Fruit fly (Drosophila melanogaster) whole organism, embryonic: ENCODE measurements around the gene CG5853.

Experiments
- Bgb ChIP-seq: fragments of 200-800 bp; sonication (Bioruptor generic); IDR thresholded peaks from 2 replicates; pipeline ENCODE4 v1.3.6; 2022; ENCODE audit warnings: missing biosample characterization, missing genetic modification characterization; ENCODE audit not compliant: partially characterized antibody
- BtbVII ChIP-seq: fragments of 200-800 bp; sonication (Bioruptor generic); optimal IDR thresholded peaks from 3 replicates; lab custom pipeline; 2017; ENCODE audit warnings: missing biosample characterization, mild to moderate bottlenecking, missing genetic modification characterization
- CG10431 ChIP-seq: fragments of 200-800 bp; sonication (Bioruptor generic); optimal IDR thresholded peaks from 3 replicates; lab custom pipeline; 2018; ENCODE audit warnings: missing biosample characterization, mild to moderate bottlenecking, missing genetic modification characterization
- CG10543 ChIP-seq: fragments of 200-800 bp; sonication (Bioruptor generic); optimal IDR thresholded peaks from 3 replicates; lab custom pipeline; 2017; ENCODE audit warnings: missing biosample characterization, mild to moderate bottlenecking, missing genetic modification characterization, moderate library complexity
- CG12219 ChIP-seq: fragments of 200-800 bp; sonication (Bioruptor generic); optimal IDR thresholded peaks from 3 replicates; lab custom pipeline; 2018; ENCODE audit warnings: missing biosample characterization, mild to moderate bottlenecking, missing genetic modification characterization
- CG13624 ChIP-seq: fragments of 200-800 bp; sonication (Bioruptor generic); optimal IDR thresholded peaks from 2 replicates; lab custom pipeline; 2016; ENCODE audit warnings: missing biosample characterization, missing genetic modification characterization
- CG15601 ChIP-seq: fragments of 200-800 bp; sonication (Bioruptor generic); optimal IDR thresholded peaks from 3 replicates; lab custom pipeline; 2019; ENCODE audit warnings: missing biosample characterization, mild to moderate bottlenecking, missing genetic modification characterization, moderate library complexity
- CG16815 ChIP-seq: fragments of 200-800 bp; sonication (Bioruptor generic); optimal IDR thresholded peaks from 3 replicates; lab custom pipeline; 2017; ENCODE audit warnings: missing biosample characterization, mild to moderate bottlenecking, missing genetic modification characterization
- CG17328 ChIP-seq: fragments of 200-800 bp; sonication (Bioruptor generic); IDR thresholded peaks from 2 replicates; pipeline ENCODE4 v1.3.6; 2022; ENCODE audit warnings: missing biosample characterization, missing genetic modification characterization
- CG17612 ChIP-seq: fragments of 200-800 bp; sonication (Bioruptor generic); IDR thresholded peaks from 2 replicates; pipeline ENCODE4 v1.3.6; 2022; ENCODE audit warnings: missing biosample characterization, missing genetic modification characterization
- CG30020 ChIP-seq: fragments of 200-800 bp; optimal IDR thresholded peaks from 2 replicates; lab custom pipeline; 2019; ENCODE audit warnings: missing biosample characterization, mild to moderate bottlenecking, missing genetic modification characterization, moderate library complexity
- CG30403 ChIP-seq: fragments of 200-800 bp; sonication (Bioruptor generic); optimal IDR thresholded peaks from 3 replicates; lab custom pipeline; 2016; ENCODE audit warnings: missing biosample characterization, missing genetic modification characterization
- CG31388 ChIP-seq: fragments of 200-800 bp; sonication (Bioruptor generic); optimal IDR thresholded peaks from 2 replicates; lab custom pipeline; 2016; ENCODE audit warnings: missing biosample characterization, missing genetic modification characterization
- CG3163 ChIP-seq: fragments of 200-800 bp; sonication (Bioruptor generic); optimal IDR thresholded peaks from 3 replicates; lab custom pipeline; 2016; ENCODE audit warnings: missing biosample characterization, missing genetic modification characterization
- CG4282 ChIP-seq: fragments of 200-800 bp; sonication (Bioruptor generic); optimal IDR thresholded peaks from 2 replicates; lab custom pipeline; 2016; ENCODE audit warnings: missing biosample characterization, missing genetic modification characterization
- CG4360 ChIP-seq: fragments of 200-800 bp; sonication (Bioruptor generic); IDR thresholded peaks from 2 replicates; pipeline ENCODE4 v1.3.6; 2022; ENCODE audit warnings: missing biosample characterization, missing genetic modification characterization
- CG6683 ChIP-seq: fragments of 200-800 bp; sonication (Bioruptor generic); optimal IDR thresholded peaks from 2 replicates; lab custom pipeline; 2017; ENCODE audit warnings: missing biosample characterization, mild to moderate bottlenecking, missing genetic modification characterization, missing genetic modification reagents
- CG6854 ChIP-seq: fragments of 200-800 bp; sonication (Bioruptor generic); optimal IDR thresholded peaks from 3 replicates; lab custom pipeline; 2017; ENCODE audit warnings: missing biosample characterization, mild to moderate bottlenecking, missing genetic modification characterization
- CG7786 ChIP-seq: fragments of 200-800 bp; sonication (Bioruptor generic); optimal IDR thresholded peaks from 2 replicates; lab custom pipeline; 2016; ENCODE audit warnings: missing biosample characterization, missing genetic modification characterization
- CG8290 ChIP-seq, 3 experiments: fragments of 200-800 bp; sonication (Bioruptor generic); optimal IDR thresholded peaks; 2 replicates each; lab custom pipeline; 2016 to 2019; ENCODE audit warnings: missing biosample characterization in 3 of 3, missing genetic modification characterization in 3 of 3, mild to moderate bottlenecking in 2 of 3, moderate library complexity in 1 of 3
- CG9727 ChIP-seq: fragments of 200-800 bp; sonication (Bioruptor generic); optimal IDR thresholded peaks from 3 replicates; lab custom pipeline; 2017; ENCODE audit warnings: missing biosample characterization, mild to moderate bottlenecking, missing genetic modification characterization
- D ChIP-seq, 2 experiments: fragments of 200-800 bp in 1 of 2; fragments of >200 bp in 1 of 2; sonication (Bioruptor generic) in 1 of 2; optimal IDR thresholded peaks; 2 replicates in 1 of 2; 3 replicates in 1 of 2; lab custom pipeline; 2017; ENCODE audit warnings: mild to moderate bottlenecking in 1 of 2, missing biosample characterization in 1 of 2, missing genetic modification characterization in 1 of 2, missing genetic modification reagents in 1 of 2
- Dip2 ChIP-seq: fragments of 200-800 bp; sonication (Bioruptor generic); IDR thresholded peaks from 2 replicates; pipeline ENCODE4 v1.3.6; 2022; ENCODE audit warnings: missing biosample characterization, missing genetic modification characterization
- Dref ChIP-seq: fragments of 200-800 bp; sonication (Bioruptor generic); IDR thresholded peaks from 2 replicates; pipeline ENCODE4 v1.3.6; 2022; ENCODE audit warnings: missing biosample characterization, missing genetic modification characterization
- Gug ChIP-seq: fragments of 200-800 bp; sonication (Bioruptor generic); IDR thresholded peaks from 4 replicates; pipeline ENCODE4 v1.3.6; 2022; ENCODE audit warnings: missing biosample characterization, missing genetic modification characterization
- Hey ChIP-seq: fragments of 200-800 bp; sonication (Bioruptor generic); optimal IDR thresholded peaks from 3 replicates; lab custom pipeline; 2018; ENCODE audit warnings: missing biosample characterization, mild to moderate bottlenecking, missing genetic modification characterization
- Jarid2 ChIP-seq: fragments of 200-800 bp; sonication (Bioruptor generic); optimal IDR thresholded peaks from 3 replicates; lab custom pipeline; 2017; ENCODE audit warnings: mild to moderate bottlenecking, missing biosample characterization, missing genetic modification reagents, missing genetic modification characterization
- Nf-YA ChIP-seq: fragments of 200-800 bp; sonication (Bioruptor generic); IDR thresholded peaks from 2 replicates; pipeline ENCODE4 v1.3.6; 2022; ENCODE audit warnings: missing biosample characterization, missing genetic modification characterization
- PHDP ChIP-seq: fragments of 200-800 bp; sonication (Bioruptor generic); optimal IDR thresholded peaks from 3 replicates; lab custom pipeline; 2018; ENCODE audit warnings: missing biosample characterization, mild to moderate bottlenecking, missing genetic modification characterization, moderate library complexity
- Pdp1 ChIP-seq, 2 experiments: fragments of 200-800 bp; sonication (Bioruptor generic); optimal IDR thresholded peaks; 3 replicates each; lab custom pipeline; 2016; ENCODE audit warnings: missing biosample characterization in 2 of 2, missing genetic modification characterization in 2 of 2, mild to moderate bottlenecking in 1 of 2, moderate library complexity in 1 of 2
- abd-A ChIP-seq: fragments of 200-800 bp; sonication (Bioruptor generic); optimal IDR thresholded peaks from 3 replicates; lab custom pipeline; 2019; ENCODE audit warnings: missing biosample characterization, mild to moderate bottlenecking, missing genetic modification characterization, moderate library complexity
- ac ChIP-seq: fragments of 200-800 bp; sonication (Bioruptor generic); optimal IDR thresholded peaks from 3 replicates; lab custom pipeline; 2017; ENCODE audit warnings: missing biosample characterization, mild to moderate bottlenecking, missing genetic modification characterization
- crp ChIP-seq, 2 experiments: fragments of 200-800 bp; sonication (Bioruptor generic); optimal IDR thresholded peaks; 2 replicates in 1 of 2; 3 replicates in 1 of 2; lab custom pipeline; 2017; ENCODE audit warnings: missing biosample characterization in 2 of 2, missing genetic modification characterization in 2 of 2, mild to moderate bottlenecking in 1 of 2, moderate library complexity in 1 of 2
- danr ChIP-seq: fragments of 200-800 bp; sonication (Bioruptor generic); IDR thresholded peaks from 2 replicates; pipeline ENCODE4 v1.3.6; 2022; ENCODE audit warnings: missing biosample characterization, missing genetic modification characterization
- ewg ChIP-seq: fragments of 200-800 bp; sonication (Bioruptor generic); optimal IDR thresholded peaks from 3 replicates; lab custom pipeline; 2017; ENCODE audit warnings: mild to moderate bottlenecking, missing biosample characterization, missing genetic modification reagents, missing genetic modification characterization
- gce ChIP-seq: fragments of 200-800 bp; sonication (Bioruptor generic); IDR thresholded peaks from 3 replicates; pipeline ENCODE4 v1.3.6; 2022; ENCODE audit warnings: missing biosample characterization, missing genetic modification characterization
- ham ChIP-seq: fragments of 200-800 bp; sonication (Bioruptor generic); IDR thresholded peaks from 2 replicates; pipeline ENCODE4 v1.3.6; 2022; ENCODE audit warnings: missing biosample characterization, missing genetic modification characterization
- kay ChIP-seq: fragments of 200-800 bp; sonication (Bioruptor generic); optimal IDR thresholded peaks from 2 replicates; lab custom pipeline; 2016; ENCODE audit warnings: missing biosample characterization, missing genetic modification characterization
- ken ChIP-seq: fragments of 200-800 bp; sonication (Bioruptor generic); IDR thresholded peaks from 3 replicates; pipeline ENCODE4 v1.3.6; 2022; ENCODE audit warnings: missing biosample characterization, missing genetic modification characterization
- lola ChIP-seq, 3 experiments: fragments of >200 bp in 2 of 3; fragments of 200-800 bp in 1 of 3; sonication (Bioruptor generic) in 1 of 3; optimal IDR thresholded peaks; 2 replicates each; lab custom pipeline; 2017 to 2019; ENCODE audit warnings: missing biosample characterization in 3 of 3, missing genetic modification characterization in 3 of 3, mild to moderate bottlenecking in 1 of 3, moderate library complexity in 1 of 3
- pan ChIP-seq, 4 experiments: fragments of >200 bp in 3 of 4; fragments of 200-800 bp in 1 of 4; sonication (Bioruptor generic) in 1 of 4; optimal IDR thresholded peaks in 3 of 4; IDR thresholded peaks in 1 of 4; 2 replicates each; pipeline versions ENCODE4 v1.3.6 to Lab custom; 2017 to 2022; ENCODE audit warnings: missing biosample characterization in 2 of 4, missing genetic modification characterization in 2 of 4, mixed read lengths in 1 of 4
- run ChIP-seq: fragments of 200-800 bp; sonication (Bioruptor generic); optimal IDR thresholded peaks from 3 replicates; lab custom pipeline; 2018; ENCODE audit warnings: missing biosample characterization, mild to moderate bottlenecking, missing genetic modification characterization
- sens ChIP-seq: fragments of 200-800 bp; sonication (Bioruptor generic); peaks from one replicate; lab custom pipeline; 2016; ENCODE audit warnings: missing biosample characterization, missing genetic modification characterization
- slou ChIP-seq: fragments of 200-800 bp; sonication (Bioruptor generic); optimal IDR thresholded peaks from 3 replicates; lab custom pipeline; 2016; ENCODE audit warnings: missing biosample characterization, missing genetic modification characterization
- slp2 ChIP-seq: fragments of 200-800 bp; sonication (Bioruptor generic); optimal IDR thresholded peaks from 2 replicates; lab custom pipeline; 2016; ENCODE audit warnings: missing biosample characterization, missing genetic modification characterization
- vvl ChIP-seq: fragments of 200-800 bp; sonication (Bioruptor generic); IDR thresholded peaks from 2 replicates; pipeline ENCODE4 v1.3.6; 2022; ENCODE audit warnings: missing biosample characterization, missing genetic modification characterization
- zen2 ChIP-seq: fragments of 200-800 bp; sonication (Bioruptor generic); IDR thresholded peaks from 3 replicates; pipeline ENCODE4 v1.3.6; 2022; ENCODE audit warnings: missing biosample characterization, missing genetic modification characterization; ENCODE audit not compliant: partially characterized antibody
- zfh2 ChIP-seq: fragments of 200-800 bp; sonication (Bioruptor generic); optimal IDR thresholded peaks from 2 replicates; lab custom pipeline; 2016; ENCODE audit warnings: missing biosample characterization, missing genetic modification characterization

CG5853 gene

DNA sequence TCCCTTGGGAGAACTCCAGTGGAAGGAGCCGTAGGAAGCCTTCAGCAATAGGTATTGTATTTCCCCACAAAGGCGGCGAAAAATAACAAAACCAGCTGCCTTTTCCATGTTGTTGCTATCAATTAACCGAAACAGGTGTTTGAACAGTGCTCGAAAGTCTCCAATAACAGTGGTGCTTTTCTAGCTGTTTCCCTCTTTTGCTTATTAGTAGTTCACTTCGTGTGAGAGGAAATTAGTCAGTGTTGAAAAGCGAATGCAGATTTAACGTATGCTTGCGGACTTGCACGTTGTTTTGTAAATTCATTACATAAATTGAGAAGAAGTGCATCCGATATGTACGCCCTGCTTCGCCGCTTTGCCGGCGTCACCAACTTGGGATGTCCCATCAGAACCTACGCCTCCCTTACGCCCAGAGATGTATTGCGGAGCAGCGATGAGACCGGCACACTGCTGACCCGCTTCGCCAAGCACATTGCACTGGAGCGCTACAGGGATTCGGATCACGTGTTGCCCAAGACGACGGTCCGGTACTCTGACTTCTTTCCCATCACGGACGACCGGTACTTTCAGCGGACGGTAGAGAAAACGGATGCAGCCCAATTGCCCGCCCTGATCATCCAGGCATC lies 8.7 kb downstream of the CG5853 start, which contains the start of the genes Datp and CG4619 (continued):
- TF ChIP-seq Gug (GFP tag; lab: Robert Waterston, UW) (no peak; the same call in 3 of the 4 replicates), kay (GFP tag; lab: Kevin White, UChicago) (no peak), CG31388 (GFP tag; lab: Kevin White, UChicago) (no peak), CG4360 (peak; percentile 64), slp2 (no peak), crp (GFP tag; optimal IDR thresholded peaks at IDR 0.05; lab: Kevin White, UChicago) (peak in 1 of 2 experiments; percentile 87), D (optimal IDR thresholded peaks at IDR 0.05; lab: Kevin White, UChicago) (no peak), D (GFP tag; optimal IDR thresholded peaks at IDR 0.05; lab: Kevin White, UChicago) (no peak), Hey (tag; lab: Kevin White, UChicago) (no peak), CG7786 (GFP tag; lab: Kevin White, UChicago) (peak; percentile 60), CG17328 (peak; percentile 29; the same call in 1 of the 2 replicates), vvl (GFP tag; lab: Robert Waterston, UW) (peak; percentile 63; the same call in 1 of the 2 replicates), ac (no peak), zen2 (no peak), BtbVII (GFP tag; lab: Kevin White, UChicago) (no peak), sens (peak; percentile 76), pan (optimal IDR thresholded peaks at IDR 0.05; lab: Kevin White, UChicago) (no peak), pan (GFP tag; optimal IDR thresholded peaks at IDR 0.05 in 1 of 2, IDR thresholded peaks at IDR 0.05 in 1 of 2) (no peak), Dref (peak; percentile 46), CG13624 (GFP tag; lab: Kevin White, UChicago) (peak; percentile 32), gce (GFP tag; lab: Robert Waterston, UW) (no peak), CG16815 (no peak), Jarid2 (peak; percentile 6), Pdp1 (GFP tag; optimal IDR thresholded peaks at IDR 0.05; lab: Kevin White, UChicago) (peak; percentile 12 to 95), CG10543 (GFP tag; lab: Kevin White, UChicago) (peak; percentile 29), ewg (peak; percentile 0), CG9727 (GFP tag; lab: Kevin White, UChicago) (no peak), slou (GFP tag; lab: Kevin White, UChicago) (no peak), Bgb (GFP tag; lab: Robert Waterston, UW) (peak; percentile 8; the same call in 1 of the 2 replicates), CG10431 (GFP tag; lab: Kevin White, UChicago) (peak; percentile 68), CG6854 (GFP tag; lab: Kevin White, UChicago) (no peak), ken (peak; percentile 53; the same call in 2 of the 3 replicates), CG4282 (GFP tag; lab: Kevin White, UChicago) (no peak), CG17612 (GFP tag; lab: Robert Waterston, UW) (no peak), CG3163 (GFP tag; lab: Kevin White, UChicago) (peak; percentile 13), Dip2 (GFP tag; lab: Robert Waterston, UW) (no peak), CG30403 (GFP tag; lab: Kevin White, UChicago) (no peak), zfh2 (peak; percentile 77), run (no peak), PHDP (no peak), CG30020 (tag; lab: Kevin White, UChicago) (no peak), CG12219 (GFP tag; lab: Kevin White, UChicago) (peak; percentile 13), CG6683 (GFP tag; lab: Kevin White, UChicago) (no peak), danr (GFP tag; lab: Robert Waterston, UW) (no peak), CG8290 (GFP tag; optimal IDR thresholded peaks at IDR 0.05; lab: Kevin White, UChicago) (no peak), CG8290 (tag; optimal IDR thresholded peaks at IDR 0.05; lab: Kevin White, UChicago) (no peak), Nf-YA (GFP tag; lab: Robert Waterston, UW) (no peak), abd-A (tag; lab: Kevin White, UChicago) (no peak), CG15601 (tag; lab: Kevin White, UChicago) (no peak), lola (GFP tag; optimal IDR thresholded peaks at IDR 0.05; lab: Kevin White, UChicago) (no peak), ham (GFP tag; lab: Robert Waterston, UW) (no peak)
